Worm (Caenorhabditis elegans) whole organism, L3 larva: ENCODE measurements around the gene C25F9.14.

Experiments
- aly-2 ChIP-seq: fragments of 150-350 bp; optimal IDR thresholded peaks from 2 replicates; lab custom pipeline; 2014; ENCODE audit warnings: missing biosample characterization, missing genetic modification characterization
- ama-1 ChIP-seq: fragments of 150-350 bp; optimal IDR thresholded peaks from 2 replicates; lab custom pipeline; 2018
- ceh-9 ChIP-seq: sonication (generic microtip); optimal IDR thresholded peaks from 2 replicates; lab custom pipeline; 2018; ENCODE audit warnings: missing biosample characterization, missing genetic modification characterization
- elt-2 ChIP-seq: sonication (generic microtip); optimal IDR thresholded peaks from 2 replicates; lab custom pipeline; 2016; ENCODE audit warnings: missing genetic modification reagents, mild to moderate bottlenecking, missing genetic modification characterization, missing compliant biosample characterization
- fkh-10 ChIP-seq: sonication (generic microtip); optimal IDR thresholded peaks from 2 replicates; lab custom pipeline; 2017; ENCODE audit warnings: missing biosample characterization, missing genetic modification reagents, missing genetic modification characterization
- jun-1 ChIP-seq: fragments of 150-350 bp; optimal IDR thresholded peaks from 2 replicates; lab custom pipeline; 2014; ENCODE audit warnings: missing biosample characterization, missing genetic modification reagents, missing genetic modification characterization
- lin-39 ChIP-seq: fragments of 150-350 bp; optimal IDR thresholded peaks from 2 replicates; lab custom pipeline; 2018; ENCODE audit warnings: missing biosample characterization, missing genetic modification reagents, missing genetic modification characterization
- nfya-1 ChIP-seq: sonication (generic microtip); optimal IDR thresholded peaks from 2 replicates; lab custom pipeline; 2017; ENCODE audit warnings: missing genetic modification characterization, mild to moderate bottlenecking, missing compliant biosample characterization, antibody characterized with exemption, moderate library complexity; ENCODE audit not compliant: insufficient read depth
- nhr-28 ChIP-seq: fragments of 150-350 bp; optimal IDR thresholded peaks from 2 replicates; lab custom pipeline; 2014; ENCODE audit warnings: missing biosample characterization, missing genetic modification characterization
- nhr-76 ChIP-seq: fragments of 150-350 bp; sonication (generic microtip); optimal IDR thresholded peaks from 5 replicates; lab custom pipeline; 2014; ENCODE audit warnings: missing biosample characterization, missing genetic modification characterization
- pqm-1 ChIP-seq: fragments of 150-350 bp; optimal IDR thresholded peaks from 2 replicates; lab custom pipeline; 2017; ENCODE audit warnings: missing biosample characterization, missing genetic modification characterization, inconsistent platforms
- unc-62 ChIP-seq: fragments of 150-350 bp; sonication (generic microtip); optimal IDR thresholded peaks from 4 replicates; lab custom pipeline; 2014; ENCODE audit warnings: missing biosample characterization, missing genetic modification reagents, missing genetic modification characterization
- zag-1 ChIP-seq: fragments of 150-350 bp; optimal IDR thresholded peaks from 2 replicates; lab custom pipeline; 2014; ENCODE audit warnings: missing biosample characterization, missing genetic modification characterization

ce11 chrV:19398882-19399281 lies 37.4 kb upstream of the C25F9.14 start, which contains the start of gene C25F9.13:
- TF ChIP-seq nhr-28 (tag; lab: Kevin White, UChicago) (no peak), nfya-1 (tag; lab: Kevin White, UChicago) (no peak), unc-62 (GFP tag; lab: Kevin White, UChicago) (no peak), lin-39 (no peak), elt-2 (no peak), aly-2 (tag; lab: Kevin White, UChicago) (no peak), fkh-10 (GFP tag; lab: Kevin White, UChicago) (no peak), ceh-9 (tag; lab: Kevin White, UChicago) (no peak), zag-1 (tag; lab: Kevin White, UChicago) (no peak), pqm-1 (tag; lab: Kevin White, UChicago) (no peak), nhr-76 (no peak), jun-1 (tag; lab: Kevin White, UChicago) (no peak), ama-1 (lab: Kevin White, UChicago) (no peak)
